Worm (Caenorhabditis elegans) whole organism, midembryonic: ENCODE results near the gene gcy-8.

Source experiments
- T22C8.4 ChIP-seq: fragments of 200-800 bp; sonication (Bioruptor generic); IDR thresholded peaks from 2 replicates; pipeline ENCODE4 v1.3.6; 2022; ENCODE audit warnings: missing genetic modification characterization, missing compliant biosample characterization
- cog-1 ChIP-seq: sonication (generic microtip); optimal IDR thresholded peaks from 2 replicates; lab custom pipeline; 2016; ENCODE audit warnings: missing genetic modification characterization, missing compliant biosample characterization
- flt-1 ChIP-seq: fragments of 200-800 bp; sonication (Bioruptor generic); IDR thresholded peaks from 2 replicates; pipeline ENCODE4 v1.3.6; 2022; ENCODE audit warnings: missing genetic modification characterization, missing compliant biosample characterization
- med-1 ChIP-seq: sonication (generic microtip); optimal IDR thresholded peaks from 2 replicates; lab custom pipeline; 2017; ENCODE audit warnings: missing genetic modification characterization, mild to moderate bottlenecking, missing compliant biosample characterization, antibody characterized with exemption, missing genetic modification reagents; ENCODE audit not compliant: insufficient read depth
- ztf-23 ChIP-seq: fragments of 200-800 bp; sonication (Bioruptor generic); IDR thresholded peaks from 2 replicates; pipeline ENCODE4 v1.3.6; 2022; ENCODE audit warnings: missing genetic modification reagents, missing genetic modification characterization, missing compliant biosample characterization

DNA sequence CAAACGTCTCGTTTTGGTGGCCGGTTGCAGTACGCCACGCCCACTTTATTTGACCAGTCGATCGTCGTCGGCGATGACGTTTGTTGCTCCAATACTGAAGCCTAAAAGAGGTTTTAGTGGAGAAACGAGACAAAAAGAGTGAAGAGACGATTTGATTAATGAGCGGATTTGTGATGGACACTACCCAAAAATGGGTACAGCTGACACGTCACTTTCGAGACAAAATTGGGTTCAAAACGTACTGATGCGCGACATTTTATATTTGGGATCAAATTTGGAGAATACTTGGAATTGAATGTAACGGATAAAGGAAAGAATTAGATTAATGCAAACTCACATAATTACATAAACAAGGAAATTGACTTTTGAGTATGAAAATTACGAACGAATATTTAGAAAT is 30.5 kb upstream of the gcy-8 start, which contains the start of gene ilys-4:
- TF ChIP-seq med-1 (no peak), flt-1 (GFP tag; lab: Robert Waterston, UW) (no peak), cog-1 (tag; lab: Kevin White, UChicago) (no peak), T22C8.4 (GFP tag; lab: Robert Waterston, UW) (no peak), ztf-23 (no peak)
